Worm (Caenorhabditis elegans): ENCODE measurements around the gene irld-29.

ce11 chrV:2308246-2308645 lies 30.2 kb downstream of the irld-29 start:
- TF ChIP-seq snpc-4 (tag; optimal IDR thresholded peaks at IDR 0.05) (no peak), mdl-1 (tag; optimal IDR thresholded peaks at IDR 0.05) (no peak), C34B4.2 (tag; optimal IDR thresholded peaks at IDR 0.05) (no peak), skn-1 (tag; optimal IDR thresholded peaks at IDR 0.05) (no peak)
